Worm (Caenorhabditis elegans): ENCODE measurements around the gene F56A11.5.
A peak's percentile ranks its signal among the peaks of the same experiment; 100 is the strongest.

The F56A11.5 gene

ce11 chrIV:615244-615643 is 44.6 kb upstream of the F56A11.5 start, which contains the start of gene C18H7.1:
Gene C18H7.1 (plus strand): TSS chrIV:615544.
- no peak for TF ChIP-seq zim-3 (tag; optimal IDR thresholded peaks at IDR 0.05)
- no peak for TF ChIP-seq Y95B8A.8 (GFP tag; IDR thresholded peaks at IDR 0.05)
- no peak for TF ChIP-seq egl-18 (GFP tag; IDR thresholded peaks at IDR 0.05)
- TF ChIP-seq snpc-4 (GFP tag; optimal IDR thresholded peaks at IDR 0.05) = no peak
- TF ChIP-seq snpc-4 (tag; optimal IDR thresholded peaks at IDR 0.05) = no peak

ce11 chrIV:613155-613554 is 42.5 kb upstream of the F56A11.5 start:
- no peak for TF ChIP-seq lin-26 (GFP tag; IDR thresholded peaks at IDR 0.05)
- no peak for TF ChIP-seq F52B5.7 (tag; optimal IDR thresholded peaks at IDR 0.05)
- no peak for TF ChIP-seq Y53G8AR.9 (GFP tag; conservative IDR thresholded peaks at IDR 0.05)
- no peak for TF ChIP-seq F57C9.4 (tag; optimal IDR thresholded peaks at IDR 0.05)
- no peak for TF ChIP-seq chd-7 (tag; optimal IDR thresholded peaks at IDR 0.05)

ce11 chrIV:607628-608027 is 37.0 kb upstream of the F56A11.5 start:
- TF ChIP-seq Y56A3A.18 (GFP tag; IDR thresholded peaks at IDR 0.05) (no peak), fkh-3 (tag; optimal IDR thresholded peaks at IDR 0.05) (no peak), hmg-1.2 (GFP tag; IDR thresholded peaks at IDR 0.05) (no peak), Y79H2A.3 (GFP tag; conservative IDR thresholded peaks at IDR 0.05) (no peak), F57A8.1 (GFP tag; optimal IDR thresholded peaks at IDR 0.05) (no peak), aptf-3 (GFP tag; IDR thresholded peaks at IDR 0.05) (no peak), let-526 (GFP tag; IDR thresholded peaks at IDR 0.05) (no peak), nfyb-1 (GFP tag; IDR thresholded peaks at IDR 0.05) (no peak), F57C9.4 (tag; optimal IDR thresholded peaks at IDR 0.05) (no peak), dox-1 (GFP tag; IDR thresholded peaks at IDR 0.05) (no peak), dpff-1 (tag; optimal IDR thresholded peaks at IDR 0.05) (no peak)

- TF ChIP-seq nfya-1 (tag; optimal IDR thresholded peaks at IDR 0.05; ENCODE audit: borderline replicate concordance, insufficient read depth) (no peak), egl-44 (GFP tag; IDR thresholded peaks at IDR 0.05) (no peak), madf-10 (tag; optimal IDR thresholded peaks at IDR 0.05) (no peak)
Observed at ce11 chrIV:606055-606454, 35.4 kb upstream of the F56A11.5 start, which contains the start of gene inx-18. Gene inx-18 (plus strand): TSS chrIV:606355.

- TF ChIP-seq lsl-1 (GFP tag; optimal IDR thresholded peaks at IDR 0.05) = no peak
- no peak for TF ChIP-seq zim-3 (tag; optimal IDR thresholded peaks at IDR 0.05)
- peak; percentile 100 for TF ChIP-seq egrh-3 (GFP tag; IDR thresholded peaks at IDR 0.05)
- TF ChIP-seq lin-26 (GFP tag; IDR thresholded peaks at IDR 0.05) = 0 out of 2 replicates have a peak, but pooled peaks have one; percentile 12
- peak; percentile 71; the same call in 1 of the 2 replicates for TF ChIP-seq mcd-1 (GFP tag; IDR thresholded peaks at IDR 0.05)
- TF ChIP-seq ceh-40 (GFP tag; IDR thresholded peaks at IDR 0.05) = no peak
- TF ChIP-seq zfh-2 (GFP tag; conservative IDR thresholded peaks at IDR 0.05) = peak; percentile 84
Observed at ce11 chrIV:605431-605830, 34.8 kb upstream of the F56A11.5 start.

ce11 chrIV:604817-605216 is 34.2 kb upstream of the F56A11.5 start:
- TF ChIP-seq him-1 (tag; optimal IDR thresholded peaks at IDR 0.05) (no peak), mcd-1 (GFP tag; IDR thresholded peaks at IDR 0.05) (0 out of 2 replicates have a peak, but pooled peaks have one; percentile 7), zfh-2 (GFP tag; conservative IDR thresholded peaks at IDR 0.05) (peak; percentile 57)

ce11 chrIV:604144-604543 is 33.5 kb upstream of the F56A11.5 start, which contains the start of gene col-102:
Gene col-102 (plus strand): TSS chrIV:604444.
- no peak for TF ChIP-seq egrh-3 (GFP tag; IDR thresholded peaks at IDR 0.05)
